Fruit fly (Drosophila melanogaster): ENCODE data around the gene CG3176.

Gene CG3176

dm6 chrX:499589-500041, 18.0 kb downstream of the CG3176 start (continued):
- TF ChIP-seq Xrp1 (GFP tag; IDR thresholded peaks at IDR 0.05) (peak; percentile 78), Ravus (GFP tag; IDR thresholded peaks at IDR 0.05) (peak; percentile 33; the same call in 1 of the 2 replicates), CG11560 (tag; IDR thresholded peaks at IDR 0.05) (peak; percentile 50; the same call in 1 of the 3 replicates), fd102C (GFP tag; optimal IDR thresholded peaks at IDR 0.05) (no peak), Ada2b (GFP tag; IDR thresholded peaks at IDR 0.05) (peak; percentile 60), CG15601 (tag; optimal IDR thresholded peaks at IDR 0.05) (peak; percentile 71), CG16813 (GFP tag; IDR thresholded peaks at IDR 0.05; ENCODE audit: partially characterized antibody) (no peak), CG34422 (GFP tag; IDR thresholded peaks at IDR 0.05) (0 out of 3 replicates have a peak, but pooled peaks have one; percentile 34), CG13296 (GFP tag; optimal IDR thresholded peaks at IDR 0.05) (peak; percentile 94), CG17829 (tag; optimal IDR thresholded peaks at IDR 0.05) (peak; percentile 75), sisA (GFP tag; IDR thresholded peaks at IDR 0.05) (peak; percentile 60), Doc3 (GFP tag; IDR thresholded peaks at IDR 0.05; ENCODE audit: partially characterized antibody) (no peak), sna (GFP tag; IDR thresholded peaks at IDR 0.05; ENCODE audit: partially characterized antibody) (no peak), fru (optimal IDR thresholded peaks at IDR 0.05) (no peak), nau (GFP tag; optimal IDR thresholded peaks at IDR 0.05) (peak; percentile 84), pan (optimal IDR thresholded peaks at IDR 0.05) (no peak), pan (GFP tag; optimal IDR thresholded peaks at IDR 0.05 in 1 of 2, IDR thresholded peaks at IDR 0.05 in 1 of 2) (peak in 1 of 2 experiments; percentile 74), CG10462 (GFP tag; optimal IDR thresholded peaks at IDR 0.05) (peak; percentile 33), lab (GFP tag; optimal IDR thresholded peaks at IDR 0.05) (peak; percentile 93), cwo (GFP tag; optimal IDR thresholded peaks at IDR 0.05) (peak; percentile 88), Neu2 (GFP tag; optimal IDR thresholded peaks at IDR 0.05; ENCODE audit: borderline replicate concordance) (no peak), abd-A (tag; optimal IDR thresholded peaks at IDR 0.05) (peak; percentile 76), nerfin-1 (tag; optimal IDR thresholded peaks at IDR 0.05) (peak; percentile 74), CG34224 (GFP tag; IDR thresholded peaks at IDR 0.05; ENCODE audit: partially characterized antibody) (no peak), CG10959 (GFP tag; IDR thresholded peaks at IDR 0.05) (0 out of 2 replicates have a peak, but pooled peaks have one; percentile 9), inv (GFP tag; IDR thresholded peaks at IDR 0.05; ENCODE audit: partially characterized antibody) (no peak), Taf1 (GFP tag; IDR thresholded peaks at IDR 0.05) (peak; percentile 46; the same call in 1 of the 2 replicates), Meics (GFP tag; optimal IDR thresholded peaks at IDR 0.05) (peak; percentile 92), CG30403 (GFP tag; optimal IDR thresholded peaks at IDR 0.05) (peak; percentile 81), CG7987 (GFP tag; optimal IDR thresholded peaks at IDR 0.05) (peak; percentile 68), CG17359 (tag; optimal IDR thresholded peaks at IDR 0.05) (peak; percentile 80), CG10431 (GFP tag; optimal IDR thresholded peaks at IDR 0.05) (peak; percentile 43), ems (GFP tag; optimal IDR thresholded peaks at IDR 0.05) (peak; percentile 72), Chrac-16 (GFP tag; optimal IDR thresholded peaks at IDR 0.05) (peak; percentile 51), ab (GFP tag; optimal IDR thresholded peaks at IDR 0.05) (no peak), CG7963 (GFP tag; IDR thresholded peaks at IDR 0.05; ENCODE audit: partially characterized antibody) (no peak), CG11504 (tag; optimal IDR thresholded peaks at IDR 0.05) (no peak), Poxn (GFP tag; IDR thresholded peaks at IDR 0.05) (0 out of 2 replicates have a peak, but pooled peaks have one; percentile 38), NFAT (GFP tag; IDR thresholded peaks at IDR 0.05) (peak; percentile 36; the same call in 1 of the 2 replicates), CG32772 (GFP tag; IDR thresholded peaks at IDR 0.05) (peak; percentile 53; the same call in 1 of the 2 replicates), CG4404 (GFP tag; IDR thresholded peaks at IDR 0.05) (peak; percentile 52; the same call in 1 of the 2 replicates), Hmr (GFP tag; optimal IDR thresholded peaks at IDR 0.05) (peak; percentile 94), disco-r (GFP tag; optimal IDR thresholded peaks at IDR 0.05) (peak; percentile 66), CG6854 (GFP tag; optimal IDR thresholded peaks at IDR 0.05) (peak; percentile 87), nom (GFP tag; optimal IDR thresholded peaks at IDR 0.05) (peak; percentile 13), CG8478 (optimal IDR thresholded peaks at IDR 0.05) (no peak), gsb (GFP tag; IDR thresholded peaks at IDR 0.05) (peak; percentile 75), dati (GFP tag; IDR thresholded peaks at IDR 0.05) (no peak), lov (optimal IDR thresholded peaks at IDR 0.05) (no peak), lov (GFP tag; IDR thresholded peaks at IDR 0.05) (no peak)

All from whole organism, embryonic.